Worm (Caenorhabditis elegans): ENCODE data around the gene Y105C5B.5.

ce11 chrIV:15923000-15923399 is 22.0 kb upstream of the Y105C5B.5 start:
- TF ChIP-seq hlh-8 (tag; optimal IDR thresholded peaks at IDR 0.05) (no peak), ama-1 (optimal IDR thresholded peaks at IDR 0.05) (no peak), rnt-1 (tag; optimal IDR thresholded peaks at IDR 0.05) (no peak), nhr-11 (tag; optimal IDR thresholded peaks at IDR 0.05) (no peak), C08G9.2 (tag; optimal IDR thresholded peaks at IDR 0.05) (no peak), fax-1 (tag; optimal IDR thresholded peaks at IDR 0.05) (no peak), dmd-4 (tag; optimal IDR thresholded peaks at IDR 0.05; ENCODE audit: borderline replicate concordance) (no peak), fkh-6 (tag; optimal IDR thresholded peaks at IDR 0.05) (no peak)

Measured in whole organism, late embryonic.